Worm (Caenorhabditis elegans) whole organism, L4/young adult: ENCODE data around the gene C24G6.8.

ENCODE experiments used
- W03F9.2 ChIP-seq: fragments of 150-350 bp; optimal IDR thresholded peaks from 2 replicates; lab custom pipeline; 2014; ENCODE audit warnings: missing biosample characterization, missing genetic modification characterization
- him-1 ChIP-seq: sonication (generic microtip); optimal IDR thresholded peaks from 2 replicates; lab custom pipeline; 2016; ENCODE audit warnings: missing genotype, missing genetic modification reagents, missing genetic modification characterization, missing compliant biosample characterization

- TF ChIP-seq W03F9.2 (no peak), him-1 (no peak)
Measured at ce11 chrV:5490205-5490604, 45.5 kb downstream of the C24G6.8 start, which contains the start of gene T05C3.6.
